Fruit fly (Drosophila melanogaster) whole organism, embryonic: ENCODE measurements around the gene cindr.

Source experiments
- ATbp ChIP-seq: fragments of 200-800 bp; sonication (Bioruptor generic); optimal IDR thresholded peaks from 2 replicates; lab custom pipeline; 2017; ENCODE audit warnings: missing biosample characterization, mild to moderate bottlenecking, missing genetic modification characterization, missing genetic modification reagents
- Awh ChIP-seq: fragments of 200-800 bp; sonication (Bioruptor generic); IDR thresholded peaks from 2 replicates; pipeline ENCODE4, ENCODE4 v1.3.6; 2022; ENCODE audit warnings: missing biosample characterization, missing genetic modification characterization
- CG10321 ChIP-seq: fragments of 200-800 bp; sonication (Bioruptor generic); IDR thresholded peaks from 2 replicates; pipeline ENCODE4 v1.3.6; 2022; ENCODE audit warnings: missing biosample characterization, missing genetic modification characterization
- CG10366 ChIP-seq: fragments of 200-800 bp; sonication (Bioruptor generic); IDR thresholded peaks from 2 replicates; pipeline ENCODE4 v1.3.6; 2022; ENCODE audit warnings: missing biosample characterization, missing genetic modification characterization
- CG10979 ChIP-seq: fragments of 200-800 bp; sonication (Bioruptor generic); optimal IDR thresholded peaks from 2 replicates; lab custom pipeline; 2018; ENCODE audit warnings: missing biosample characterization, mild to moderate bottlenecking, missing genetic modification characterization, moderate library complexity
- CG11456 ChIP-seq: fragments of 200-800 bp; sonication (Bioruptor generic); IDR thresholded peaks from 3 replicates; pipeline ENCODE4 v1.3.6; 2022; ENCODE audit warnings: missing biosample characterization, missing genetic modification characterization
- CG11695 ChIP-seq: fragments of 200-800 bp; sonication (Bioruptor generic); IDR thresholded peaks from 3 replicates; pipeline ENCODE4 v1.3.6; 2022; ENCODE audit warnings: missing biosample characterization, missing genetic modification characterization
- CG12299 ChIP-seq: fragments of 200-800 bp; sonication (Bioruptor generic); optimal IDR thresholded peaks from 2 replicates; lab custom pipeline; 2018; ENCODE audit warnings: missing biosample characterization, mild to moderate bottlenecking, missing genetic modification characterization
- CG12391 ChIP-seq: fragments of 200-800 bp; sonication (Bioruptor generic); optimal IDR thresholded peaks from 3 replicates; lab custom pipeline; 2018; ENCODE audit warnings: missing biosample characterization, mild to moderate bottlenecking, missing genetic modification characterization, moderate library complexity
- CG12942 ChIP-seq: fragments of 200-800 bp; sonication (Bioruptor generic); optimal IDR thresholded peaks from 3 replicates; lab custom pipeline; 2016; ENCODE audit warnings: missing biosample characterization, missing genetic modification characterization
- CG13894 ChIP-seq: fragments of 200-800 bp; sonication (Bioruptor generic); optimal IDR thresholded peaks from 3 replicates; lab custom pipeline; 2018; ENCODE audit warnings: missing biosample characterization, mild to moderate bottlenecking, missing genetic modification characterization, moderate library complexity
- CG15601 ChIP-seq: fragments of 200-800 bp; sonication (Bioruptor generic); optimal IDR thresholded peaks from 3 replicates; lab custom pipeline; 2019; ENCODE audit warnings: missing biosample characterization, mild to moderate bottlenecking, missing genetic modification characterization, moderate library complexity
- CG16813 ChIP-seq: fragments of 200-800 bp; sonication (Bioruptor generic); IDR thresholded peaks from 3 replicates; pipeline ENCODE4 v1.3.6; 2022; ENCODE audit warnings: missing biosample characterization, missing genetic modification characterization; ENCODE audit not compliant: partially characterized antibody
- CG17361 ChIP-seq: fragments of 200-800 bp; sonication (Bioruptor generic); IDR thresholded peaks from 3 replicates; pipeline ENCODE4 v1.3.6; 2022; ENCODE audit warnings: missing biosample characterization, missing genetic modification characterization
- CG17829 ChIP-seq: fragments of 200-800 bp; optimal IDR thresholded peaks from 2 replicates; lab custom pipeline; 2019; ENCODE audit warnings: missing biosample characterization, mild to moderate bottlenecking, missing genetic modification characterization, moderate library complexity
- CG18262 ChIP-seq: fragments of 200-800 bp; optimal IDR thresholded peaks from 3 replicates; lab custom pipeline; 2019; ENCODE audit warnings: missing biosample characterization, mild to moderate bottlenecking, missing genetic modification characterization, moderate library complexity
- CG18476 ChIP-seq: fragments of 200-800 bp; sonication (Bioruptor generic); optimal IDR thresholded peaks from 2 replicates; lab custom pipeline; 2016; ENCODE audit warnings: missing biosample characterization, mild to moderate bottlenecking, missing genetic modification characterization
- CG18599 ChIP-seq: fragments of 200-800 bp; sonication (Bioruptor generic); optimal IDR thresholded peaks from 3 replicates; lab custom pipeline; 2017; ENCODE audit warnings: missing biosample characterization, missing genetic modification characterization, mild to moderate bottlenecking, moderate library complexity, missing genetic modification reagents
- CG18619 ChIP-seq: fragments of 200-800 bp; sonication (Bioruptor generic); optimal IDR thresholded peaks from 3 replicates; lab custom pipeline; 2017; ENCODE audit warnings: missing biosample characterization, mild to moderate bottlenecking, missing genetic modification characterization
- CG31441 ChIP-seq: fragments of 200-800 bp; sonication (Bioruptor generic); IDR thresholded peaks from 2 replicates; pipeline ENCODE4 v1.3.6; 2022; ENCODE audit warnings: missing biosample characterization, missing genetic modification characterization
- CG33213 ChIP-seq: fragments of 200-800 bp; sonication (Bioruptor generic); optimal IDR thresholded peaks from 3 replicates; lab custom pipeline; 2016; ENCODE audit warnings: missing biosample characterization, missing genetic modification characterization
- CG43689 ChIP-seq: fragments of 200-800 bp; sonication (Bioruptor generic); IDR thresholded peaks from 2 replicates; pipeline ENCODE4 v1.3.6; 2022; ENCODE audit warnings: missing biosample characterization, missing genetic modification characterization
- CG7357 ChIP-seq: fragments of 200-800 bp; sonication (Bioruptor generic); IDR thresholded peaks from 3 replicates; pipeline ENCODE4 v1.3.6; 2022; ENCODE audit warnings: missing biosample characterization, missing genetic modification characterization
- CG8924 ChIP-seq: fragments of 200-800 bp; optimal IDR thresholded peaks from 3 replicates; lab custom pipeline; 2019; ENCODE audit warnings: missing biosample characterization, mild to moderate bottlenecking, missing genetic modification characterization, moderate library complexity
- CkIIα-i1 ChIP-seq: fragments of 200-800 bp; sonication (Bioruptor generic); IDR thresholded peaks from 2 replicates; pipeline ENCODE4 v1.3.6; 2022; ENCODE audit warnings: missing biosample characterization, missing genetic modification characterization
- H2.0 ChIP-seq: fragments of 200-800 bp; sonication (Bioruptor generic); IDR thresholded peaks from 2 replicates; pipeline ENCODE4 v1.3.6; 2022; ENCODE audit warnings: missing biosample characterization, missing genetic modification characterization
- HLH3B ChIP-seq: fragments of 200-800 bp; sonication (Bioruptor generic); IDR thresholded peaks from 2 replicates; pipeline ENCODE4 v1.3.6; 2022; ENCODE audit warnings: missing biosample characterization, missing genetic modification characterization
- HmgZ ChIP-seq: fragments of 200-800 bp; sonication (Bioruptor generic); optimal IDR thresholded peaks from 2 replicates; lab custom pipeline; 2018; ENCODE audit warnings: missing biosample characterization, mild to moderate bottlenecking, missing genetic modification characterization
- NC2α ChIP-seq: fragments of 200-800 bp; sonication (Bioruptor generic); optimal IDR thresholded peaks from 2 replicates; lab custom pipeline; 2016; ENCODE audit warnings: missing biosample characterization, missing genetic modification characterization
- Ptx1 ChIP-seq: fragments of 200-800 bp; sonication (Bioruptor generic); IDR thresholded peaks from 2 replicates; pipeline ENCODE4 v1.3.6; 2022; ENCODE audit warnings: missing biosample characterization, missing genetic modification characterization
- Sox102F ChIP-seq: fragments of 200-800 bp; sonication (Bioruptor generic); optimal IDR thresholded peaks from 2 replicates; lab custom pipeline; 2018; ENCODE audit warnings: missing biosample characterization, mild to moderate bottlenecking, missing genetic modification characterization, moderate library complexity
- ase ChIP-seq: fragments of 200-800 bp; sonication (Bioruptor generic); IDR thresholded peaks from 3 replicates; pipeline ENCODE4 v1.3.6; 2022; ENCODE audit warnings: missing biosample characterization, missing genetic modification characterization
- ash1 ChIP-seq: fragments of 200-800 bp; sonication (Bioruptor generic); optimal IDR thresholded peaks from 2 replicates; lab custom pipeline; 2018; ENCODE audit warnings: missing biosample characterization, mild to moderate bottlenecking, missing genetic modification characterization
- ato ChIP-seq: fragments of 200-800 bp; sonication (Bioruptor generic); IDR thresholded peaks from 2 replicates; pipeline ENCODE4 v1.3.6; 2022; ENCODE audit warnings: missing biosample characterization, missing genetic modification characterization; ENCODE audit not compliant: partially characterized antibody
- ci ChIP-seq: fragments of 200-800 bp; sonication (Bioruptor generic); IDR thresholded peaks from 3 replicates; pipeline ENCODE4 v1.3.6; 2022; ENCODE audit warnings: missing biosample characterization, missing genetic modification characterization
- da ChIP-seq: fragments of 200-800 bp; sonication (Bioruptor generic); optimal IDR thresholded peaks from 2 replicates; lab custom pipeline; 2016; ENCODE audit warnings: missing biosample characterization, missing genetic modification characterization
- jing ChIP-seq: fragments of 200-800 bp; sonication (Bioruptor generic); optimal IDR thresholded peaks from 2 replicates; lab custom pipeline; 2018; ENCODE audit warnings: missing biosample characterization, mild to moderate bottlenecking, missing genetic modification characterization
- kah ChIP-seq: fragments of 200-800 bp; sonication (Bioruptor generic); optimal IDR thresholded peaks from 2 replicates; lab custom pipeline; 2018; ENCODE audit warnings: missing biosample characterization, mild to moderate bottlenecking, missing genetic modification characterization
- lab ChIP-seq: fragments of 200-800 bp; sonication (Bioruptor generic); optimal IDR thresholded peaks from 3 replicates; lab custom pipeline; 2017; ENCODE audit warnings: missing biosample characterization, missing genetic modification characterization, mild to moderate bottlenecking, moderate library complexity, missing genetic modification reagents
- luna ChIP-seq: fragments of 200-800 bp; sonication (Bioruptor generic); optimal IDR thresholded peaks from 2 replicates; lab custom pipeline; 2016; ENCODE audit warnings: missing biosample characterization, missing genetic modification characterization
- pb ChIP-seq: fragments of 200-800 bp; sonication (Bioruptor generic); optimal IDR thresholded peaks from 3 replicates; lab custom pipeline; 2016; ENCODE audit warnings: missing biosample characterization, missing genetic modification characterization
- peb ChIP-seq: fragments of 200-800 bp; sonication (Bioruptor generic); IDR thresholded peaks from 2 replicates; pipeline ENCODE4 v1.3.6; 2022; ENCODE audit warnings: missing biosample characterization, missing genetic modification characterization
- pnt ChIP-seq: fragments of 200-800 bp; sonication (Bioruptor generic); optimal IDR thresholded peaks from 3 replicates; lab custom pipeline; 2016; ENCODE audit warnings: missing biosample characterization, missing genetic modification characterization
- pum ChIP-seq: fragments of 200-800 bp; sonication (Bioruptor generic); optimal IDR thresholded peaks from 2 replicates; lab custom pipeline; 2016; ENCODE audit warnings: missing biosample characterization, missing genetic modification characterization
- sisA ChIP-seq: fragments of 200-800 bp; sonication (Bioruptor generic); IDR thresholded peaks from 2 replicates; pipeline ENCODE4 v1.3.6; 2022; ENCODE audit warnings: missing biosample characterization, missing genetic modification characterization
- slou ChIP-seq: fragments of 200-800 bp; sonication (Bioruptor generic); optimal IDR thresholded peaks from 3 replicates; lab custom pipeline; 2016; ENCODE audit warnings: missing biosample characterization, missing genetic modification characterization
- stc ChIP-seq: fragments of 200-800 bp; sonication (Bioruptor generic); IDR thresholded peaks from 2 replicates; pipeline ENCODE4 v1.3.6; 2022; ENCODE audit warnings: missing biosample characterization, missing genetic modification characterization
- tin ChIP-seq: fragments of 200-800 bp; sonication (Bioruptor generic); optimal IDR thresholded peaks from 3 replicates; lab custom pipeline; 2016; ENCODE audit warnings: missing biosample characterization, missing genetic modification characterization
- twi ChIP-seq: fragments of 200-800 bp; optimal IDR thresholded peaks from 2 replicates; lab custom pipeline; 2019; ENCODE audit warnings: missing biosample characterization, mild to moderate bottlenecking, missing genetic modification characterization, moderate library complexity
- vnd ChIP-seq: fragments of 200-800 bp; sonication (Bioruptor generic); IDR thresholded peaks from 3 replicates; pipeline ENCODE4 v1.3.6; 2022; ENCODE audit warnings: missing biosample characterization, missing genetic modification characterization; ENCODE audit not compliant: partially characterized antibody
- wek ChIP-seq: fragments of 200-800 bp; sonication (Bioruptor generic); optimal IDR thresholded peaks from 3 replicates; lab custom pipeline; 2018; ENCODE audit warnings: missing biosample characterization, mild to moderate bottlenecking, missing genetic modification characterization, moderate library complexity

Gene cindr

dm6 chr3R:30865365-30865770 lies 57.0 kb downstream of the cindr start (continued):
- TF ChIP-seq vnd (no peak), CG12391 (tag; lab: Kevin White, UChicago) (peak; percentile 53), ci (GFP tag; lab: Robert Waterston, UW) (peak; percentile 53; the same call in 1 of the 3 replicates), CG11695 (GFP tag; lab: Robert Waterston, UW) (peak; percentile 45; the same call in 1 of the 3 replicates), HmgZ (tag; lab: Kevin White, UChicago) (no peak), pnt (no peak), wek (GFP tag; lab: Kevin White, UChicago) (no peak), slou (GFP tag; lab: Kevin White, UChicago) (no peak), stc (GFP tag; lab: Robert Waterston, UW) (no peak), CG43689 (no peak), pb (GFP tag; lab: Kevin White, UChicago) (no peak), Ptx1 (GFP tag; lab: Robert Waterston, UW) (peak; percentile 41; the same call in 1 of the 2 replicates), CG13894 (tag; lab: Kevin White, UChicago) (no peak), NC2α (GFP tag; lab: Kevin White, UChicago) (no peak), tin (GFP tag; lab: Kevin White, UChicago) (peak; percentile 24), Sox102F (GFP tag; lab: Kevin White, UChicago) (peak; percentile 6), CG12942 (GFP tag; lab: Kevin White, UChicago) (no peak), ase (GFP tag; lab: Robert Waterston, UW) (no peak), CG16813 (no peak), CG10366 (GFP tag; lab: Robert Waterston, UW) (peak; percentile 22; the same call in 1 of the 2 replicates), ash1 (GFP tag; lab: Kevin White, UChicago) (no peak), HLH3B (GFP tag; lab: Robert Waterston, UW) (peak; percentile 45), CG12299 (no peak), Awh (no peak), peb (0 out of 2 replicates have a peak, but pooled peaks have one; percentile 12), CG17361 (GFP tag; lab: Robert Waterston, UW) (0 out of 3 replicates have a peak, but pooled peaks have one; percentile 23), CG15601 (tag; lab: Kevin White, UChicago) (peak; percentile 44), kah (GFP tag; lab: Kevin White, UChicago) (no peak), ato (no peak), CG17829 (tag; lab: Kevin White, UChicago) (peak; percentile 45), CG10979 (tag; lab: Kevin White, UChicago) (peak; percentile 68), pum (GFP tag; lab: Kevin White, UChicago) (no peak), CG31441 (peak; percentile 42; the same call in 1 of the 2 replicates), CG7357 (GFP tag; lab: Robert Waterston, UW) (0 out of 3 replicates have a peak, but pooled peaks have one; percentile 34), luna (GFP tag; lab: Kevin White, UChicago) (no peak), CG8924 (peak; percentile 54), CG18619 (peak; percentile 14), sisA (GFP tag; lab: Robert Waterston, UW) (0 out of 2 replicates have a peak, but pooled peaks have one; percentile 21), H2.0 (GFP tag; lab: Robert Waterston, UW) (0 out of 2 replicates have a peak, but pooled peaks have one; percentile 17), twi (tag; lab: Kevin White, UChicago) (peak; percentile 2), da (GFP tag; lab: Kevin White, UChicago) (no peak), CG11456 (GFP tag; lab: Robert Waterston, UW) (no peak), ATbp (peak; percentile 17), CG10321 (GFP tag; lab: Robert Waterston, UW) (no peak), CG33213 (no peak), CG18262 (tag; lab: Kevin White, UChicago) (peak; percentile 55), jing (GFP tag; lab: Kevin White, UChicago) (no peak), CkIIα-i1 (GFP tag; lab: Robert Waterston, UW) (no peak), CG18599 (GFP tag; lab: Kevin White, UChicago) (peak; percentile 42), lab (GFP tag; lab: Kevin White, UChicago) (peak; percentile 41), CG18476 (GFP tag; lab: Kevin White, UChicago) (no peak)
